Worm (Caenorhabditis elegans): ENCODE measurements around the gene hpr-17.
"Not testable (repeated sequence)": the region's sequence is repeated elsewhere in the genome, so short reads cannot be mapped to it uniquely, and the experiment has no call there.

DNA sequence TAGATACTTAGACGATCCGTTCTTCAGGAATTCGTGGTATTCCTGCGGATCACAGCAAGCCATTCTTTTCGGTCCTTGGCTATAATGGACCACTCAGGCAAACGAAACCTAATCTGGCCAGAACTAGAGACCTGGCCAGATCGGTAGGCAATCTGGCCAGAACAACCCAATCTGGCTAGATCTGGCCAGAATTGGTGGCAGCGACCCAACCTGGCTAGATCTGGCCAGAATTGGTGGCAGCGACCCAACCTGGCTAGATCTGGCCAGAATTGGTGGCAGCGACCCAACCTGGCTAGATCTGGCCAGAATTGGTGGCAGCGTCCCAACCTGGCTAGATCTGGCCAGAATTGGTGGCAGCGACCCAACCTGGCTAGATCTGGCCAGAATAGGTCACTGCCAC lies 25.4 kb upstream of the hpr-17 start:
- TF ChIP-seq nhr-80 (tag; optimal IDR thresholded peaks at IDR 0.05); B0261.1 (tag; optimal IDR thresholded peaks at IDR 0.05); ekl-4 (GFP tag; IDR thresholded peaks at IDR 0.05); hmg-20 (GFP tag; IDR thresholded peaks at IDR 0.05); F39B2.1 (GFP tag; IDR thresholded peaks at IDR 0.05); F57C9.4 (tag; optimal IDR thresholded peaks at IDR 0.05); zim-3 (tag; optimal IDR thresholded peaks at IDR 0.05); ama-1 (optimal IDR thresholded peaks at IDR 0.05); ama-1 (GFP tag; optimal IDR thresholded peaks at IDR 0.05): not testable (repeated sequence)

All from whole organism, young adult.